Fruit fly (Drosophila melanogaster) whole organism: ENCODE results near the gene Dbp73D.

Experiments used
- EcR ChIP-seq, 2 experiments: fragments of >200 bp; optimal IDR thresholded peaks; 2 replicates each; lab custom pipeline; 2017; ENCODE audit warnings: missing biosample characterization in 2 of 2, missing genetic modification characterization in 2 of 2, missing genetic modification reagents in 2 of 2
- pan ChIP-seq: fragments of >200 bp; optimal IDR thresholded peaks from 2 replicates; lab custom pipeline; 2017
- psq ChIP-seq: fragments of >200 bp; optimal IDR thresholded peaks from 2 replicates; lab custom pipeline; 2017
- usp ChIP-seq: fragments of >200 bp; optimal IDR thresholded peaks from 2 replicates; lab custom pipeline; 2017; ENCODE audit warnings: missing biosample characterization, missing genetic modification characterization, mixed read lengths

DNA sequence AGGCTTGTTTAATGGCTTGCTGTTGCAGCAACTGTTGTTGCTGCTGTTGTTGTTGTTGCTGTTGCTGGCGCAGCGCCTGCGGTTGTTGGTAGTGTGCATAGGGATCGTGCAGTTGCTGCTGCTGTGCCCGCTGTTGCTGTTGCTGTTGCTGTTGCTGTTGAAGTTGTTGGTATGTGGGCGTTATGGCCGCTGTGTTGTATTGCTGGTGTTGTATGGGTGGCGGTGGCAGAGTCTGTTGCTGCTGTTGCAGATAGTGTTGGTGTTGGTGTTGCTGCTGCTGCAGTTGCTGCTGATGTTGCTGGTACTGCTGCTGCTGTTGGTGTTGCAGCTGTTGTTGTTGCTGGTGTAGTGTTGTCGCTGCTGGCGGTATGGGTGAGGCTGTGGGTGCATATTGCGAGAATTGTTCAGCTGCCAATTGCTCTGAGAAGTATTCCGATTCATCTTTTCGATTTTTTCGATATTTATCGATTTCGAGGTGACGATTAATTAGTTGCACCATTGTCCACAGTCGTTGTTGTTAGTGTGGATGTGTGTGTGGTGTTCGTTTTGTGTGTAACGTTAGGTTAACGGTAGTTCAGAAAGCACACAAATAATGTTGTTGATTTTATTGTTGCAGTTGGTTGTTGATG lies 51.0 kb downstream of the Dbp73D start:
- TF ChIP-seq EcR (GFP tag; optimal IDR thresholded peaks at IDR 0.05; lab: Kevin White, UChicago) (no peak), psq (lab: Kevin White, UChicago) (no peak), usp (GFP tag; lab: Kevin White, UChicago) (no peak), pan (no peak)
